Worm (Caenorhabditis elegans): ENCODE results near the gene vars-1.

DNA sequence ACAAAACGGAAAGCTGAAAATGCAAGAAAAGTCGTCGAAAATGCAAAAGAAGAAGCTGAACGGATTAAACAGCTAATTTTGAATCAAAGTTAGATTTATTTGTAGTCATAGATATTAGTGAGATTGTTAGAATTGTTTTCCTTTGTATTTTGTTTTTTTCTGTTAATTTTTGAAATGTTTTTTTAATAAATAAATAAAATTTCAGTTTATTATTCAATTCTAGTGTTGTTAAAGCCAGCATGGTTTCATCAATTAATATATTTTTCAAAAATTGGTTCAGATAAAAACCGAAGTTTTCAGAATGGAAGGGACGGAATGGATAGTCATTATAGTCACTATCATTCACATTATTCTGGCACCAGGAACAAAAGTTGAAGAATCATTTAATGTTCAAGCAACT lies 3.6 kb downstream of the vars-1 start, which contains the start of gene algn-12:
- TF ChIP-seq W03F9.2 (tag; optimal IDR thresholded peaks at IDR 0.05) (no peak), him-1 (tag; optimal IDR thresholded peaks at IDR 0.05) (no peak)
